Worm (Caenorhabditis elegans): ENCODE measurements around the gene F18C5.5.

The F18C5.5 gene

ce11 chrII:6554677-6555076, 11.9 kb downstream of the F18C5.5 start, which contains the start of gene wrn-1:
wrn-1 (plus strand) TSS chrII:6554977.
- TF ChIP-seq tab-1 (GFP tag; IDR thresholded peaks at IDR 0.05) (no peak), cog-1 (tag; optimal IDR thresholded peaks at IDR 0.05) (no peak), med-1 (GFP tag; optimal IDR thresholded peaks at IDR 0.05; ENCODE audit: insufficient read depth) (no peak), ztf-29 (GFP tag; IDR thresholded peaks at IDR 0.05) (no peak), ztf-23 (GFP tag; IDR thresholded peaks at IDR 0.05) (no peak), T22C8.4 (GFP tag; IDR thresholded peaks at IDR 0.05) (no peak), klf-2 (GFP tag; conservative IDR thresholded peaks at IDR 0.05) (no peak), flt-1 (GFP tag; IDR thresholded peaks at IDR 0.05) (no peak), ref-1 (GFP tag; conservative IDR thresholded peaks at IDR 0.05) (no peak)

ce11 chrII:6544842-6545410, 21.6 kb downstream of the F18C5.5 start, which contains the start of gene lron-15:
lron-15 (minus strand) TSS chrII:6544892.
- no peak for TF ChIP-seq med-1 (GFP tag; optimal IDR thresholded peaks at IDR 0.05; ENCODE audit: insufficient read depth)
- no peak for TF ChIP-seq ztf-29 (GFP tag; IDR thresholded peaks at IDR 0.05)
- TF ChIP-seq T22C8.4 (GFP tag; IDR thresholded peaks at IDR 0.05) = no peak
- no peak for TF ChIP-seq klf-2 (GFP tag; conservative IDR thresholded peaks at IDR 0.05)
- TF ChIP-seq cog-1 (tag; optimal IDR thresholded peaks at IDR 0.05) = no peak

- TF ChIP-seq ztf-23 (GFP tag; IDR thresholded peaks at IDR 0.05) (no peak), cog-1 (tag; optimal IDR thresholded peaks at IDR 0.05) (peak; percentile 14)
Observed at ce11 chrII:6535957-6536424, 30.5 kb downstream of the F18C5.5 start, which contains the start of gene utp-20. utp-20 (plus strand) TSS chrII:6536374.

ce11 chrII:6531940-6532339, 34.6 kb downstream of the F18C5.5 start, which contains the start of gene abcx-1:
abcx-1 (plus strand) TSS chrII:6532163.
- TF ChIP-seq flt-1 (GFP tag; IDR thresholded peaks at IDR 0.05) (no peak), klf-2 (GFP tag; conservative IDR thresholded peaks at IDR 0.05) (no peak), T22C8.4 (GFP tag; IDR thresholded peaks at IDR 0.05) (no peak)

ce11 chrII:6531527-6531926, 35.0 kb downstream of the F18C5.5 start, which contains the start of gene abch-1:
abch-1 (minus strand) TSS chrII:6531627.
- TF ChIP-seq flt-1 (GFP tag; IDR thresholded peaks at IDR 0.05) = no peak
- no peak for TF ChIP-seq ref-1 (GFP tag; conservative IDR thresholded peaks at IDR 0.05)
- TF ChIP-seq cog-1 (tag; optimal IDR thresholded peaks at IDR 0.05) = no peak
- no peak for TF ChIP-seq ztf-23 (GFP tag; IDR thresholded peaks at IDR 0.05)
- TF ChIP-seq ztf-29 (GFP tag; IDR thresholded peaks at IDR 0.05) = no peak
- TF ChIP-seq med-1 (GFP tag; optimal IDR thresholded peaks at IDR 0.05; ENCODE audit: insufficient read depth) = no peak
- TF ChIP-seq klf-2 (GFP tag; conservative IDR thresholded peaks at IDR 0.05) = no peak

ce11 chrII:6528629-6529028, 37.9 kb downstream of the F18C5.5 start, which contains the start of gene C56E6.4:
C56E6.4 (minus strand) TSS chrII:6528729.
- no peak for TF ChIP-seq ztf-29 (GFP tag; IDR thresholded peaks at IDR 0.05)
- no peak for TF ChIP-seq tab-1 (GFP tag; IDR thresholded peaks at IDR 0.05)
- TF ChIP-seq klf-2 (GFP tag; conservative IDR thresholded peaks at IDR 0.05) = no peak
- no peak for TF ChIP-seq cog-1 (tag; optimal IDR thresholded peaks at IDR 0.05)
- no peak for TF ChIP-seq flt-1 (GFP tag; IDR thresholded peaks at IDR 0.05)
- no peak for TF ChIP-seq T22C8.4 (GFP tag; IDR thresholded peaks at IDR 0.05)
- TF ChIP-seq ref-1 (GFP tag; conservative IDR thresholded peaks at IDR 0.05) = no peak
- TF ChIP-seq ztf-23 (GFP tag; IDR thresholded peaks at IDR 0.05) = no peak
- no peak for TF ChIP-seq med-1 (GFP tag; optimal IDR thresholded peaks at IDR 0.05; ENCODE audit: insufficient read depth)

ce11 chrII:6526136-6526684, 40.3 kb downstream of the F18C5.5 start:
- no peak for TF ChIP-seq tab-1 (GFP tag; IDR thresholded peaks at IDR 0.05)
- TF ChIP-seq flt-1 (GFP tag; IDR thresholded peaks at IDR 0.05) = no peak
- TF ChIP-seq klf-2 (GFP tag; conservative IDR thresholded peaks at IDR 0.05) = no peak
- TF ChIP-seq ztf-23 (GFP tag; IDR thresholded peaks at IDR 0.05) = no peak
- no peak for TF ChIP-seq cog-1 (tag; optimal IDR thresholded peaks at IDR 0.05)
- no peak for TF ChIP-seq med-1 (GFP tag; optimal IDR thresholded peaks at IDR 0.05; ENCODE audit: insufficient read depth)
- no peak for TF ChIP-seq ref-1 (GFP tag; conservative IDR thresholded peaks at IDR 0.05)

ce11 chrII:6524501-6524977, 42.0 kb downstream of the F18C5.5 start, which contains the start of gene C56E6.2:
C56E6.2 (plus strand) TSS chrII:6524927.
- TF ChIP-seq T22C8.4 (GFP tag; IDR thresholded peaks at IDR 0.05) (no peak), flt-1 (GFP tag; IDR thresholded peaks at IDR 0.05) (no peak), ref-1 (GFP tag; conservative IDR thresholded peaks at IDR 0.05) (no peak), cog-1 (tag; optimal IDR thresholded peaks at IDR 0.05) (no peak), tab-1 (GFP tag; IDR thresholded peaks at IDR 0.05) (no peak), ztf-23 (GFP tag; IDR thresholded peaks at IDR 0.05) (no peak), med-1 (GFP tag; optimal IDR thresholded peaks at IDR 0.05; ENCODE audit: insufficient read depth) (no peak), ztf-29 (GFP tag; IDR thresholded peaks at IDR 0.05) (no peak), klf-2 (GFP tag; conservative IDR thresholded peaks at IDR 0.05) (no peak)

ce11 chrII:6523940-6524339, 42.6 kb downstream of the F18C5.5 start:
- TF ChIP-seq klf-2 (GFP tag; conservative IDR thresholded peaks at IDR 0.05) = no peak
- TF ChIP-seq flt-1 (GFP tag; IDR thresholded peaks at IDR 0.05) = no peak

- TF ChIP-seq klf-2 (GFP tag; conservative IDR thresholded peaks at IDR 0.05) = no peak
- TF ChIP-seq flt-1 (GFP tag; IDR thresholded peaks at IDR 0.05) = peak; percentile 70
- TF ChIP-seq cog-1 (tag; optimal IDR thresholded peaks at IDR 0.05) = peak; percentile 51
- TF ChIP-seq ztf-23 (GFP tag; IDR thresholded peaks at IDR 0.05) = 0 out of 2 replicates have a peak, but pooled peaks have one; percentile 69
- 0 out of 2 replicates have a peak, but pooled peaks have one; percentile 47 for TF ChIP-seq tab-1 (GFP tag; IDR thresholded peaks at IDR 0.05)
Observed at ce11 chrII:6522622-6523254, 43.8 kb downstream of the F18C5.5 start.

Measured in whole organism, midembryonic.